Fruit fly (Drosophila melanogaster) whole organism, embryonic: ENCODE data around the gene Fnta.
A peak's percentile ranks its signal among the peaks of the same experiment; 100 is the strongest.

ENCODE experiments used
- CG10366 ChIP-seq: fragments of 200-800 bp; sonication (Bioruptor generic); IDR thresholded peaks from 2 replicates; pipeline ENCODE4 v1.3.6; 2022; ENCODE audit warnings: missing biosample characterization, missing genetic modification characterization
- CG10654 ChIP-seq: fragments of 200-800 bp; sonication (Bioruptor generic); optimal IDR thresholded peaks from 2 replicates; lab custom pipeline; 2016; ENCODE audit warnings: missing biosample characterization, missing genetic modification characterization
- CG12769 ChIP-seq: fragments of 200-800 bp; sonication (Bioruptor generic); optimal IDR thresholded peaks from 2 replicates; lab custom pipeline; 2019; ENCODE audit warnings: missing biosample characterization, mild to moderate bottlenecking, missing genetic modification characterization, moderate library complexity
- CG13894 ChIP-seq: fragments of 200-800 bp; sonication (Bioruptor generic); optimal IDR thresholded peaks from 3 replicates; lab custom pipeline; 2018; ENCODE audit warnings: missing biosample characterization, mild to moderate bottlenecking, missing genetic modification characterization, moderate library complexity
- CG15073 ChIP-seq: fragments of 200-800 bp; sonication (Bioruptor generic); optimal IDR thresholded peaks from 2 replicates; lab custom pipeline; 2016; ENCODE audit warnings: missing biosample characterization, missing genetic modification characterization
- CG1603 ChIP-seq: fragments of 200-800 bp; sonication (Bioruptor generic); optimal IDR thresholded peaks from 2 replicates; lab custom pipeline; 2019; ENCODE audit warnings: missing biosample characterization, mild to moderate bottlenecking, missing genetic modification characterization, moderate library complexity
- CG16815 ChIP-seq: fragments of 200-800 bp; sonication (Bioruptor generic); optimal IDR thresholded peaks from 3 replicates; lab custom pipeline; 2017; ENCODE audit warnings: missing biosample characterization, mild to moderate bottlenecking, missing genetic modification characterization
- CG16863 ChIP-seq: fragments of 200-800 bp; sonication (Bioruptor generic); optimal IDR thresholded peaks from 3 replicates; lab custom pipeline; 2016; ENCODE audit warnings: missing biosample characterization, missing genetic modification characterization
- CG18262 ChIP-seq: fragments of 200-800 bp; optimal IDR thresholded peaks from 3 replicates; lab custom pipeline; 2019; ENCODE audit warnings: missing biosample characterization, mild to moderate bottlenecking, missing genetic modification characterization, moderate library complexity
- CG2120 ChIP-seq: fragments of 200-800 bp; sonication (Bioruptor generic); optimal IDR thresholded peaks from 3 replicates; lab custom pipeline; 2016; ENCODE audit warnings: missing biosample characterization, missing genetic modification characterization
- CG4328 ChIP-seq: fragments of 200-800 bp; sonication (Bioruptor generic); optimal IDR thresholded peaks from 3 replicates; lab custom pipeline; 2017; ENCODE audit warnings: missing biosample characterization, missing genetic modification reagents, missing genetic modification characterization
- CG5180 ChIP-seq: fragments of 200-800 bp; sonication (Bioruptor generic); optimal IDR thresholded peaks from 3 replicates; lab custom pipeline; 2017; ENCODE audit warnings: missing biosample characterization, missing genetic modification characterization, mild to moderate bottlenecking, moderate library complexity, missing genetic modification reagents
- CG6654 ChIP-seq: fragments of 200-800 bp; sonication (Bioruptor generic); optimal IDR thresholded peaks from 2 replicates; lab custom pipeline; 2017; ENCODE audit warnings: missing biosample characterization, mild to moderate bottlenecking, missing genetic modification characterization
- CG7928 ChIP-seq: fragments of 200-800 bp; sonication (Bioruptor generic); optimal IDR thresholded peaks from 2 replicates; lab custom pipeline; 2017; ENCODE audit warnings: missing biosample characterization, mild to moderate bottlenecking, missing genetic modification characterization
- CG9215 ChIP-seq: fragments of 200-800 bp; sonication (Bioruptor generic); IDR thresholded peaks from 2 replicates; pipeline ENCODE4 v1.3.6; 2022; ENCODE audit warnings: missing biosample characterization, missing genetic modification characterization
- CG9437 ChIP-seq: fragments of 200-800 bp; sonication (Bioruptor generic); optimal IDR thresholded peaks from 2 replicates; lab custom pipeline; 2018; ENCODE audit warnings: missing biosample characterization, mild to moderate bottlenecking, missing genetic modification characterization
- Dad ChIP-seq: fragments of 200-800 bp; sonication (Bioruptor generic); optimal IDR thresholded peaks from 3 replicates; lab custom pipeline; 2016; ENCODE audit warnings: missing biosample characterization, missing genetic modification characterization
- Deaf1 ChIP-seq: fragments of 200-800 bp; optimal IDR thresholded peaks from 3 replicates; lab custom pipeline; 2019; ENCODE audit warnings: missing biosample characterization, mild to moderate bottlenecking, missing genetic modification characterization, moderate library complexity
- Dek ChIP-seq: fragments of 200-800 bp; sonication (Bioruptor generic); optimal IDR thresholded peaks from 3 replicates; lab custom pipeline; 2019; ENCODE audit warnings: missing biosample characterization, mild to moderate bottlenecking, missing genetic modification characterization, moderate library complexity
- Dll ChIP-seq: fragments of 200-800 bp; sonication (Bioruptor generic); IDR thresholded peaks from 4 replicates; pipeline ENCODE4 v1.3.6; 2022; ENCODE audit warnings: missing biosample characterization, missing genetic modification characterization; ENCODE audit not compliant: partially characterized antibody
- Ets65A ChIP-seq: fragments of 200-800 bp; sonication (Bioruptor generic); peaks from one replicate; lab custom pipeline; 2016; ENCODE audit warnings: missing biosample characterization, missing genetic modification characterization
- Ets97D ChIP-seq: fragments of 200-800 bp; sonication (Bioruptor generic); optimal IDR thresholded peaks from 3 replicates; lab custom pipeline; 2016; ENCODE audit warnings: missing biosample characterization, missing genetic modification characterization
- HHEX ChIP-seq: fragments of 200-800 bp; sonication (Bioruptor generic); optimal IDR thresholded peaks from 3 replicates; lab custom pipeline; 2017; ENCODE audit warnings: missing biosample characterization, mild to moderate bottlenecking, missing genetic modification characterization, missing genetic modification reagents
- Hmx ChIP-seq: fragments of 200-800 bp; sonication (Bioruptor generic); optimal IDR thresholded peaks from 2 replicates; lab custom pipeline; 2016; ENCODE audit warnings: missing biosample characterization, missing genetic modification characterization
- Hr39 ChIP-seq: fragments of >200 bp; optimal IDR thresholded peaks from 2 replicates; lab custom pipeline; 2017
- MESR4 ChIP-seq: fragments of 200-800 bp; sonication (Bioruptor generic); optimal IDR thresholded peaks from 2 replicates; lab custom pipeline; 2018; ENCODE audit warnings: missing biosample characterization, mild to moderate bottlenecking, missing genetic modification characterization, moderate library complexity
- NC2β ChIP-seq: fragments of 200-800 bp; sonication (Bioruptor generic); optimal IDR thresholded peaks from 2 replicates; lab custom pipeline; 2016; ENCODE audit warnings: missing biosample characterization, missing genetic modification characterization
- Sin3A ChIP-seq: fragments of >200 bp; optimal IDR thresholded peaks from 2 replicates; lab custom pipeline; 2018
- danr ChIP-seq: fragments of 200-800 bp; sonication (Bioruptor generic); IDR thresholded peaks from 2 replicates; pipeline ENCODE4 v1.3.6; 2022; ENCODE audit warnings: missing biosample characterization, missing genetic modification characterization
- dmrt99B ChIP-seq: fragments of 200-800 bp; sonication (Bioruptor generic); optimal IDR thresholded peaks from 2 replicates; lab custom pipeline; 2018; ENCODE audit warnings: missing biosample characterization, mild to moderate bottlenecking, missing genetic modification characterization, moderate library complexity
- eve ChIP-seq, 2 experiments: fragments of >200 bp; optimal IDR thresholded peaks; 2 replicates each; lab custom pipeline; 2017; ENCODE audit warnings: missing biosample characterization in 2 of 2, missing genetic modification characterization in 2 of 2
- gcm2 ChIP-seq: fragments of 200-800 bp; sonication (Bioruptor generic); optimal IDR thresholded peaks from 2 replicates; lab custom pipeline; 2016; ENCODE audit warnings: missing biosample characterization, missing genetic modification characterization
- gem ChIP-seq: fragments of 200-800 bp; sonication (Bioruptor generic); optimal IDR thresholded peaks from 2 replicates; lab custom pipeline; 2019; ENCODE audit warnings: missing biosample characterization, mild to moderate bottlenecking, missing genetic modification characterization, moderate library complexity
- grau ChIP-seq: fragments of 200-800 bp; optimal IDR thresholded peaks from 3 replicates; lab custom pipeline; 2019; ENCODE audit warnings: missing biosample characterization, mild to moderate bottlenecking, missing genetic modification characterization, moderate library complexity
- her ChIP-seq: fragments of 200-800 bp; sonication (Bioruptor generic); optimal IDR thresholded peaks from 2 replicates; lab custom pipeline; 2016; ENCODE audit warnings: missing biosample characterization, missing genetic modification characterization
- hkb ChIP-seq, 2 experiments: fragments of 200-800 bp in 1 of 2; fragments of >200 bp in 1 of 2; sonication (Bioruptor generic) in 1 of 2; IDR thresholded peaks in 1 of 2; optimal IDR thresholded peaks in 1 of 2; 2 replicates each; pipeline versions ENCODE4 v1.3.6 to Lab custom; 2017 to 2022; ENCODE audit warnings: missing biosample characterization in 1 of 2, missing genetic modification characterization in 1 of 2
- jumu ChIP-seq: fragments of 200-800 bp; sonication (Bioruptor generic); optimal IDR thresholded peaks from 3 replicates; lab custom pipeline; 2016; ENCODE audit warnings: missing biosample characterization, missing genetic modification characterization
- ken ChIP-seq: fragments of 200-800 bp; sonication (Bioruptor generic); IDR thresholded peaks from 3 replicates; pipeline ENCODE4 v1.3.6; 2022; ENCODE audit warnings: missing biosample characterization, missing genetic modification characterization
- lola ChIP-seq, 3 experiments: fragments of >200 bp in 2 of 3; fragments of 200-800 bp in 1 of 3; sonication (Bioruptor generic) in 1 of 3; optimal IDR thresholded peaks; 2 replicates each; lab custom pipeline; 2017 to 2019; ENCODE audit warnings: missing biosample characterization in 3 of 3, missing genetic modification characterization in 3 of 3, mild to moderate bottlenecking in 1 of 3, moderate library complexity in 1 of 3
- nmo ChIP-seq: fragments of 200-800 bp; sonication (Bioruptor generic); optimal IDR thresholded peaks from 2 replicates; lab custom pipeline; 2018; ENCODE audit warnings: missing biosample characterization, mild to moderate bottlenecking, missing genetic modification characterization, moderate library complexity
- onecut ChIP-seq: fragments of 200-800 bp; sonication (Bioruptor generic); IDR thresholded peaks from 2 replicates; pipeline ENCODE4 v1.3.6; 2022; ENCODE audit warnings: missing biosample characterization, missing genetic modification characterization
- pan ChIP-seq, 4 experiments: fragments of >200 bp in 3 of 4; fragments of 200-800 bp in 1 of 4; sonication (Bioruptor generic) in 1 of 4; optimal IDR thresholded peaks in 3 of 4; IDR thresholded peaks in 1 of 4; 2 replicates each; pipeline versions ENCODE4 v1.3.6 to Lab custom; 2017 to 2022; ENCODE audit warnings: missing biosample characterization in 2 of 4, missing genetic modification characterization in 2 of 4, mixed read lengths in 1 of 4
- pzg ChIP-seq: fragments of 200-800 bp; sonication (Bioruptor generic); optimal IDR thresholded peaks from 3 replicates; lab custom pipeline; 2018; ENCODE audit warnings: missing biosample characterization, mild to moderate bottlenecking, missing genetic modification characterization, moderate library complexity
- sim ChIP-seq: fragments of 200-800 bp; sonication (Bioruptor generic); IDR thresholded peaks from 2 replicates; pipeline ENCODE4 v1.3.6; 2022; ENCODE audit warnings: missing biosample characterization, missing genetic modification characterization
- slp2 ChIP-seq: fragments of 200-800 bp; sonication (Bioruptor generic); optimal IDR thresholded peaks from 2 replicates; lab custom pipeline; 2016; ENCODE audit warnings: missing biosample characterization, missing genetic modification characterization
- ssp ChIP-seq: fragments of 200-800 bp; sonication (Bioruptor generic); IDR thresholded peaks from 2 replicates; pipeline ENCODE4 v1.3.6; 2022; ENCODE audit warnings: missing biosample characterization, missing genetic modification characterization
- ttk ChIP-seq: fragments of 200-800 bp; sonication (Bioruptor generic); IDR thresholded peaks from 2 replicates; pipeline ENCODE4 v2.1.2; 2022; ENCODE audit warnings: missing biosample characterization, missing genetic modification characterization
- twi ChIP-seq: fragments of 200-800 bp; optimal IDR thresholded peaks from 2 replicates; lab custom pipeline; 2019; ENCODE audit warnings: missing biosample characterization, mild to moderate bottlenecking, missing genetic modification characterization, moderate library complexity
- vnd ChIP-seq: fragments of 200-800 bp; sonication (Bioruptor generic); IDR thresholded peaks from 3 replicates; pipeline ENCODE4 v1.3.6; 2022; ENCODE audit warnings: missing biosample characterization, missing genetic modification characterization; ENCODE audit not compliant: partially characterized antibody

The Fnta gene

DNA sequence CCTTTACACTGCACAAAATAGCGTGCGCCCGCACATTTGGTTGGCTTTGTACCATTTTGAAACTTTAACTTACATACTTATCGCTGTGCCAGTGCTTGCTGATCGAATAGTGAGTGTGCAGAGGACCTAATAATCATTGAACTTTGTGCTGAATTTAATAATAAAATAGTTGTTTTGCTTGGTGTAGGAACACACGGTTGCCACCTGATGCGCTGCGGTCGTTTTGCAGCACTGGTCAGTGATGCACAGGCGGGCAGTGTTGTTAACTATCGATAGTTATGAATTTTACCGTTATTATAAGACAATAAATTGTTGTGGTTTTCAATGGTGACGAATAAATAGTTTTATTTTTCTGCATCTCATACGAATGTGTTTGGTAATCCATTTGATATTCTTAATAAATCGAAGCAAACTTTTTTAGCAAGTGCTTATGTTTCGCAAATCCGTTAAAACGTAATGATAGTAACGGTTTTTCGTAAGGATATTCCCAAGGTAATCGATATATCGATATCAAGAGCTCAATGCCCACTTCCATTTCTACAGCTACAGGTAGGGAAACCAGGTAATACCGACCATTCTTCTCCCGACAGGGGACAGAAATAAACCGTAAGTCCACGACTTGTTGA, 7.4 kb upstream of the Fnta start, which contains the start of the genes tank and CG12194 (continued):
- TF ChIP-seq pan (optimal IDR thresholded peaks at IDR 0.05; lab: Kevin White, UChicago) (no peak), pan (GFP tag; optimal IDR thresholded peaks at IDR 0.05 in 1 of 2, IDR thresholded peaks at IDR 0.05 in 1 of 2) (peak in 1 of 2 experiments; percentile 100), ken (GFP tag; lab: Robert Waterston, UW) (peak; percentile 99), gem (peak; percentile 99), CG9215 (GFP tag; lab: Robert Waterston, UW) (peak; percentile 97), CG18262 (tag; lab: Kevin White, UChicago) (peak; percentile 98), ttk (peak; percentile 100), Ets65A (peak; percentile 100), ssp (GFP tag; lab: Robert Waterston, UW) (peak; percentile 95), her (GFP tag; lab: Kevin White, UChicago) (peak; percentile 97), lola (GFP tag; optimal IDR thresholded peaks at IDR 0.05; lab: Kevin White, UChicago) (peak in 1 of 3 experiments; percentile 95), Dll (peak; percentile 87), slp2 (peak; percentile 99), CG16863 (GFP tag; lab: Kevin White, UChicago) (peak; percentile 99), HHEX (peak; percentile 99), grau (tag; lab: Kevin White, UChicago) (peak; percentile 97), CG16815 (peak; percentile 99), gcm2 (peak; percentile 99), NC2β (GFP tag; lab: Kevin White, UChicago) (peak; percentile 99), CG2120 (GFP tag; lab: Kevin White, UChicago) (peak; percentile 99), hkb (optimal IDR thresholded peaks at IDR 0.05; lab: Kevin White, UChicago) (peak; percentile 82), hkb (GFP tag; IDR thresholded peaks at IDR 0.05; lab: Robert Waterston, UW) (peak; percentile 100), CG5180 (GFP tag; lab: Kevin White, UChicago) (peak; percentile 84), pzg (GFP tag; lab: Kevin White, UChicago) (peak; percentile 87), CG4328 (GFP tag; lab: Kevin White, UChicago) (peak; percentile 85), sim (GFP tag; lab: Robert Waterston, UW) (peak; percentile 99), eve (GFP tag; optimal IDR thresholded peaks at IDR 0.05; lab: Kevin White, UChicago) (no peak), Ets97D (GFP tag; lab: Kevin White, UChicago) (peak; percentile 96), CG6654 (peak; percentile 94), Hmx (GFP tag; lab: Kevin White, UChicago) (peak; percentile 92), vnd (GFP tag; lab: Robert Waterston, UW) (peak; percentile 71), Hr39 (no peak), twi (tag; lab: Kevin White, UChicago) (peak; percentile 91), CG7928 (GFP tag; lab: Kevin White, UChicago) (peak; percentile 82), Dek (tag; lab: Kevin White, UChicago) (peak; percentile 97), jumu (GFP tag; lab: Kevin White, UChicago) (peak; percentile 99), nmo (GFP tag; lab: Kevin White, UChicago) (peak; percentile 99), Deaf1 (peak; percentile 87), CG10654 (peak; percentile 99), CG12769 (tag; lab: Kevin White, UChicago) (peak; percentile 100), MESR4 (GFP tag; lab: Kevin White, UChicago) (peak; percentile 99), CG15073 (GFP tag; lab: Kevin White, UChicago) (peak; percentile 90), Dad (peak; percentile 99), Sin3A (lab: Kevin White, UChicago) (peak; percentile 84), CG10366 (GFP tag; lab: Robert Waterston, UW) (peak; percentile 99), dmrt99B (peak; percentile 99), CG13894 (tag; lab: Kevin White, UChicago) (peak; percentile 84), onecut (peak; percentile 96), CG1603 (tag; lab: Kevin White, UChicago) (peak; percentile 99), danr (peak; percentile 99), CG9437 (peak; percentile 99)
